Fruit fly (Drosophila melanogaster): ENCODE results near the gene CG10949.

Gene CG10949

dm6 chr2L:20428756-20429408 is 12.2 kb upstream of the CG10949 start (continued):
- TF ChIP-seq btn (GFP tag; optimal IDR thresholded peaks at IDR 0.05) (no peak), BEAF-32 (GFP tag; optimal IDR thresholded peaks at IDR 0.05) (peak; percentile 38), tio (GFP tag; optimal IDR thresholded peaks at IDR 0.05) (no peak), CG2202 (tag; optimal IDR thresholded peaks at IDR 0.05) (no peak), Fer3 (tag; optimal IDR thresholded peaks at IDR 0.05) (no peak), Hmr (GFP tag; optimal IDR thresholded peaks at IDR 0.05) (peak; percentile 17), hbn (GFP tag; IDR thresholded peaks at IDR 0.05; ENCODE audit: partially characterized antibody) (no peak), Sox100B (GFP tag; optimal IDR thresholded peaks at IDR 0.05) (no peak), zen2 (GFP tag; IDR thresholded peaks at IDR 0.05; ENCODE audit: partially characterized antibody) (no peak), CG1529 (GFP tag; optimal IDR thresholded peaks at IDR 0.05) (no peak), cg (GFP tag; optimal IDR thresholded peaks at IDR 0.05) (peak; percentile 59), HLH4C (GFP tag; IDR thresholded peaks at IDR 0.05; ENCODE audit: partially characterized antibody) (no peak), tin (GFP tag; optimal IDR thresholded peaks at IDR 0.05) (no peak), CG14441 (GFP tag; IDR thresholded peaks at IDR 0.05) (no peak), CG10543 (GFP tag; optimal IDR thresholded peaks at IDR 0.05) (peak; percentile 38), Adf1 (GFP tag; IDR thresholded peaks at IDR 0.05) (peak; percentile 58; the same call in 1 of the 2 replicates), CG3065 (GFP tag; optimal IDR thresholded peaks at IDR 0.05) (no peak), crp (GFP tag; optimal IDR thresholded peaks at IDR 0.05) (peak in 1 of 2 experiments; percentile 75), CG10431 (GFP tag; optimal IDR thresholded peaks at IDR 0.05) (no peak), hb (GFP tag; IDR thresholded peaks at IDR 0.05; ENCODE audit: partially characterized antibody) (no peak), HmgD (GFP tag; optimal IDR thresholded peaks at IDR 0.05) (no peak), dysf (GFP tag; IDR thresholded peaks at IDR 0.05) (no peak), crol (GFP tag; IDR thresholded peaks at IDR 0.05) (no peak), tup (GFP tag; optimal IDR thresholded peaks at IDR 0.05) (no peak), ato (GFP tag; IDR thresholded peaks at IDR 0.05; ENCODE audit: partially characterized antibody) (no peak), lola (GFP tag; optimal IDR thresholded peaks at IDR 0.05) (no peak), CG18619 (GFP tag; optimal IDR thresholded peaks at IDR 0.05) (no peak), CG4617 (GFP tag; optimal IDR thresholded peaks at IDR 0.05; ENCODE audit: borderline replicate concordance) (no peak), Dip2 (GFP tag; IDR thresholded peaks at IDR 0.05) (no peak), sc (optimal IDR thresholded peaks at IDR 0.05) (no peak), sc (GFP tag; optimal IDR thresholded peaks at IDR 0.05) (no peak), ssp (GFP tag; IDR thresholded peaks at IDR 0.05) (no peak), CG32767 (GFP tag; IDR thresholded peaks at IDR 0.05) (no peak), CG2712 (tag; optimal IDR thresholded peaks at IDR 0.05) (no peak), CG10147 (GFP tag; optimal IDR thresholded peaks at IDR 0.05) (peak; percentile 30), YL-1 (GFP tag; optimal IDR thresholded peaks at IDR 0.05) (peak; percentile 22), CG16863 (GFP tag; optimal IDR thresholded peaks at IDR 0.05) (no peak), CG16779 (GFP tag; IDR thresholded peaks at IDR 0.05) (no peak), CrebB (tag; optimal IDR thresholded peaks at IDR 0.05) (peak; percentile 39), chn (GFP tag; optimal IDR thresholded peaks at IDR 0.05) (no peak), ham (GFP tag; IDR thresholded peaks at IDR 0.05) (no peak), lbe (GFP tag; optimal IDR thresholded peaks at IDR 0.05) (peak; percentile 28), p53 (GFP tag; optimal IDR thresholded peaks at IDR 0.05) (no peak), Bgb (GFP tag; IDR thresholded peaks at IDR 0.05; ENCODE audit: partially characterized antibody) (peak; percentile 50; the same call in 1 of the 2 replicates), Fer1 (GFP tag; optimal IDR thresholded peaks at IDR 0.05) (peak; percentile 5), CG10267 (tag; optimal IDR thresholded peaks at IDR 0.05) (no peak), jigr1 (GFP tag; IDR thresholded peaks at IDR 0.05) (no peak), CG8765 (GFP tag; IDR thresholded peaks at IDR 0.05) (no peak), HmgZ (tag; optimal IDR thresholded peaks at IDR 0.05) (peak; percentile 40)
